Worm (Caenorhabditis elegans) whole organism, L1 larva: Measurements from ENCODE around the gene Y51H7C.1.

Source experiments
- aly-2 ChIP-seq: fragments of 150-350 bp; optimal IDR thresholded peaks from 2 replicates; lab custom pipeline; 2014; ENCODE audit warnings: missing biosample characterization, missing genetic modification characterization
- fkh-8 ChIP-seq: sonication (generic microtip); optimal IDR thresholded peaks from 2 replicates; lab custom pipeline; 2016; ENCODE audit warnings: mild to moderate bottlenecking, missing genetic modification characterization, missing compliant biosample characterization
- nhr-77 ChIP-seq: fragments of 150-350 bp; optimal IDR thresholded peaks from 2 replicates; lab custom pipeline; 2014; ENCODE audit warnings: missing biosample characterization, missing genetic modification characterization
- swsn-7 ChIP-seq: sonication (generic microtip); optimal IDR thresholded peaks from 2 replicates; lab custom pipeline; 2016; ENCODE audit warnings: missing genetic modification characterization, missing compliant biosample characterization
- unc-62 ChIP-seq: fragments of 150-350 bp; optimal IDR thresholded peaks from 2 replicates; lab custom pipeline; 2014; ENCODE audit warnings: missing biosample characterization, missing genetic modification reagents, missing genetic modification characterization

ce11 chrII:1436715-1437114 is 30.8 kb upstream of the Y51H7C.1 start:
- TF ChIP-seq fkh-8 (tag; lab: Kevin White, UChicago) (no peak), swsn-7 (tag; lab: Kevin White, UChicago) (no peak), unc-62 (GFP tag; lab: Kevin White, UChicago) (no peak), nhr-77 (tag; lab: Kevin White, UChicago) (no peak), aly-2 (tag; lab: Kevin White, UChicago) (no peak)
